Worm (Caenorhabditis elegans) whole organism, L2 larva: ENCODE results near the gene asna-1.

Experiments used
- C34F6.9 ChIP-seq: fragments of 150-350 bp; optimal IDR thresholded peaks from 2 replicates; lab custom pipeline; 2014; ENCODE audit warnings: missing biosample characterization, missing genetic modification characterization
- F13H6.1 ChIP-seq: sonication (generic microtip); optimal IDR thresholded peaks from 2 replicates; lab custom pipeline; 2016; ENCODE audit warnings: missing genetic modification characterization, missing compliant biosample characterization
- Y55F3AM.14 ChIP-seq: fragments of 200-800 bp; sonication (Bioruptor generic); optimal IDR thresholded peaks from 2 replicates; lab custom pipeline; 2018; ENCODE audit warnings: mild to moderate bottlenecking, missing genetic modification characterization, missing compliant biosample characterization
- alr-1 ChIP-seq: fragments of 150-350 bp; optimal IDR thresholded peaks from 2 replicates; lab custom pipeline; 2014; ENCODE audit warnings: missing biosample characterization, missing genetic modification characterization
- ama-1 ChIP-seq: fragments of 150-350 bp; optimal IDR thresholded peaks from 2 replicates; lab custom pipeline; 2018; ENCODE audit warnings: inconsistent platforms
- blmp-1 ChIP-seq: sonication (generic microtip); optimal IDR thresholded peaks from 2 replicates; lab custom pipeline; 2017; ENCODE audit warnings: missing genetic modification characterization, mild to moderate bottlenecking, missing compliant biosample characterization, antibody characterized with exemption, moderate library complexity; ENCODE audit not compliant: insufficient read depth
- ceh-16 ChIP-seq: fragments of 150-350 bp; optimal IDR thresholded peaks from 2 replicates; lab custom pipeline; 2014; ENCODE audit warnings: missing biosample characterization, missing genetic modification characterization
- ceh-82 ChIP-seq: fragments of 150-350 bp; optimal IDR thresholded peaks from 2 replicates; lab custom pipeline; 2014; ENCODE audit warnings: missing biosample characterization, missing genetic modification characterization
- crh-2 ChIP-seq: sonication (generic microtip); optimal IDR thresholded peaks from 2 replicates; lab custom pipeline; 2017; ENCODE audit warnings: missing biosample characterization, missing genetic modification characterization
- dmd-4 ChIP-seq: sonication (generic microtip); optimal IDR thresholded peaks from 2 replicates; lab custom pipeline; 2017; ENCODE audit warnings: missing biosample characterization, missing genetic modification characterization
- egl-27 ChIP-seq: sonication (generic microtip); optimal IDR thresholded peaks from 3 replicates; lab custom pipeline; 2017; ENCODE audit warnings: missing biosample characterization, missing genetic modification reagents, missing genetic modification characterization
- elt-1 ChIP-seq: fragments of 150-350 bp; optimal IDR thresholded peaks from 2 replicates; lab custom pipeline; 2014; ENCODE audit warnings: missing biosample characterization, missing genetic modification characterization
- fos-1 ChIP-seq: fragments of 150-350 bp; optimal IDR thresholded peaks from 2 replicates; lab custom pipeline; 2014; ENCODE audit warnings: missing biosample characterization, missing genetic modification characterization
- gmeb-1 ChIP-seq: fragments of 150-350 bp; optimal IDR thresholded peaks from 2 replicates; lab custom pipeline; 2014; ENCODE audit warnings: missing biosample characterization, missing genetic modification characterization
- lin-11 ChIP-seq: fragments of 150-350 bp; sonication (generic microtip); optimal IDR thresholded peaks from 2 replicates; lab custom pipeline; 2014; ENCODE audit warnings: missing biosample characterization, missing genetic modification characterization, inconsistent platforms, mixed read lengths
- lin-13 ChIP-seq: fragments of 150-350 bp; optimal IDR thresholded peaks from 2 replicates; lab custom pipeline; 2014; ENCODE audit warnings: missing biosample characterization, missing genetic modification reagents, missing genetic modification characterization
- lin-39 ChIP-seq: fragments of 150-350 bp; optimal IDR thresholded peaks from 2 replicates; lab custom pipeline; 2014; ENCODE audit warnings: missing biosample characterization, missing genetic modification reagents, missing genetic modification characterization
- lsy-2 ChIP-seq, 2 experiments: fragments of 150-350 bp in 1 of 2; sonication (generic microtip) in 1 of 2; optimal IDR thresholded peaks; 2 replicates each; lab custom pipeline; 2014 to 2017; ENCODE audit warnings: missing biosample characterization in 2 of 2, missing genetic modification characterization in 2 of 2
- mab-5 ChIP-seq: fragments of 150-350 bp; optimal IDR thresholded peaks from 2 replicates; lab custom pipeline; 2014; ENCODE audit warnings: missing biosample characterization, missing genetic modification characterization
- mdl-1 ChIP-seq, 2 experiments: fragments of 150-350 bp in 1 of 2; sonication (generic microtip) in 1 of 2; optimal IDR thresholded peaks; 2 replicates each; lab custom pipeline; 2017; ENCODE audit warnings: missing biosample characterization in 2 of 2, missing genetic modification characterization in 2 of 2
- nhr-10 ChIP-seq: sonication (generic microtip); optimal IDR thresholded peaks from 2 replicates; lab custom pipeline; 2017; ENCODE audit warnings: missing biosample characterization, missing genetic modification characterization
- nhr-12 ChIP-seq: fragments of 150-350 bp; optimal IDR thresholded peaks from 2 replicates; lab custom pipeline; 2014; ENCODE audit warnings: missing biosample characterization, missing genetic modification characterization
- nhr-129 ChIP-seq: fragments of 150-350 bp; optimal IDR thresholded peaks from 2 replicates; lab custom pipeline; 2014; ENCODE audit warnings: missing biosample characterization, missing genetic modification characterization
- nhr-21 ChIP-seq: fragments of 150-350 bp; optimal IDR thresholded peaks from 2 replicates; lab custom pipeline; 2014; ENCODE audit warnings: missing biosample characterization, missing genetic modification characterization
- nhr-237 ChIP-seq: fragments of 150-350 bp; optimal IDR thresholded peaks from 2 replicates; lab custom pipeline; 2014; ENCODE audit warnings: missing biosample characterization, missing genetic modification characterization
- nhr-25 ChIP-seq: fragments of 150-350 bp; sonication (generic microtip); optimal IDR thresholded peaks from 3 replicates; lab custom pipeline; 2014; ENCODE audit warnings: missing biosample characterization, missing genetic modification characterization
- nhr-6 ChIP-seq: fragments of 150-350 bp; optimal IDR thresholded peaks from 2 replicates; lab custom pipeline; 2014; ENCODE audit warnings: missing biosample characterization, missing genetic modification characterization
- nhr-77 ChIP-seq: fragments of 150-350 bp; optimal IDR thresholded peaks from 2 replicates; lab custom pipeline; 2014; ENCODE audit warnings: missing biosample characterization, missing genetic modification characterization
- peb-1 ChIP-seq: fragments of 150-350 bp; optimal IDR thresholded peaks from 2 replicates; lab custom pipeline; 2014; ENCODE audit warnings: missing biosample characterization, missing genetic modification characterization
- sem-4 ChIP-seq: fragments of 150-350 bp; optimal IDR thresholded peaks from 2 replicates; lab custom pipeline; 2014; ENCODE audit warnings: missing biosample characterization, missing genetic modification reagents, missing genetic modification characterization
- skn-1 ChIP-seq: sonication (generic microtip); optimal IDR thresholded peaks from 2 replicates; lab custom pipeline; 2017; ENCODE audit warnings: missing biosample characterization, missing genetic modification characterization
- sma-3 ChIP-seq: sonication (generic microtip); optimal IDR thresholded peaks from 2 replicates; lab custom pipeline; 2016; ENCODE audit warnings: missing genetic modification reagents, missing genetic modification characterization, missing compliant biosample characterization
- sma-9 ChIP-seq, 2 experiments: fragments of 150-350 bp in 1 of 2; sonication (generic microtip) in 1 of 2; optimal IDR thresholded peaks; 2 replicates each; lab custom pipeline; 2014 to 2016; ENCODE audit warnings: missing genetic modification characterization in 2 of 2, mild to moderate bottlenecking in 1 of 2, missing biosample characterization in 1 of 2, missing compliant biosample characterization in 1 of 2, missing genetic modification reagents in 1 of 2, moderate library complexity in 1 of 2
- snpc-4 ChIP-seq: fragments of 150-350 bp; optimal IDR thresholded peaks from 2 replicates; lab custom pipeline; 2014; ENCODE audit warnings: missing biosample characterization, missing genetic modification characterization
- unc-39 ChIP-seq: fragments of 150-350 bp; optimal IDR thresholded peaks from 2 replicates; lab custom pipeline; 2014; ENCODE audit warnings: missing biosample characterization, missing genetic modification characterization
- unc-55 ChIP-seq: fragments of 150-350 bp; sonication (generic microtip); optimal IDR thresholded peaks from 3 replicates; lab custom pipeline; 2014; ENCODE audit warnings: missing biosample characterization, missing genetic modification reagents, missing genetic modification characterization
- zag-1 ChIP-seq: fragments of 150-350 bp; optimal IDR thresholded peaks from 2 replicates; lab custom pipeline; 2014; ENCODE audit warnings: missing biosample characterization, missing genetic modification characterization
- ztf-4 ChIP-seq: fragments of 150-350 bp; optimal IDR thresholded peaks from 2 replicates; lab custom pipeline; 2014; ENCODE audit warnings: missing biosample characterization, missing genetic modification characterization

The asna-1 gene

DNA sequence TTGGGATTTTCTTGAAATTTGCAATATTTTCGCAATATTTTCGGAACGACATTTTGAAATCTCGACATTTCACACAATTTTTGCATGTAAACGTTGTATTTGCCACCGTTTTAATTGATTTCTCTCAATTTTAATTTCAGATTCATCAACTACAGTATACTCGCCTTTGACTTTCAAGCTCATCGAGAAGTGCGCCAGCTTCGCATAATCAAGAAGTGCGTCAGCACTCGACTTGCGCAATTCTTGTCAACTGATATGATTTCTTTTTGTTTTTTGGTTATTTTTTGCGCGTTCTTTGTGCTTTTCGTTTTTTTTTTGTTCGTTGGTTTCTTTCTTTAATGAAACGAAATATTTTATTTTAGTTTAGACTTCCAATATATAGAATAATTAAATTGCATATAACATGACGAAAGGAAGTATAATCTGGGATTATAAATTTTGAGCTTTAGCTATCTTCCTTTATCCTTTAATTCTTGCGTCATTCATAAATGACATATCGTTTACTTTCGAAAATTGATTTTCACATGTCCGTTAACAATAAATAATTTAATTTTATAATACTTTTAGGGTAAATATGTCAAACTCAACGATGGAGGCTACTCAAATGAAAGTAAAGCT is 7.6 kb upstream of the asna-1 start, which contains the start of gene famh-136:
Gene famh-136, plus strand, starts transcription at position 568 of the 618 bp plus-strand sequence.
- no peak for TF ChIP-seq ceh-16
- peak; percentile 69 for TF ChIP-seq mab-5 (tag; lab: Kevin White, UChicago)
- peak; percentile 66 for TF ChIP-seq ztf-4 (tag; lab: Kevin White, UChicago)
- TF ChIP-seq alr-1 (tag; lab: Kevin White, UChicago), result no peak
- peak; percentile 81 for TF ChIP-seq lin-13 (GFP tag; lab: Kevin White, UChicago)
- TF ChIP-seq unc-39 (tag; lab: Kevin White, UChicago), result no peak
- no peak for TF ChIP-seq peb-1 (tag; lab: Kevin White, UChicago)
- peak; percentile 33 for TF ChIP-seq skn-1
- no peak for TF ChIP-seq lin-39 (tag; lab: Kevin White, UChicago)
- peak; percentile 19 for TF ChIP-seq snpc-4 (tag; lab: Kevin White, UChicago)
- peak; percentile 66 for TF ChIP-seq F13H6.1 (tag; lab: Kevin White, UChicago)
- no peak for TF ChIP-seq elt-1
- peak; percentile 4 for TF ChIP-seq zag-1
- TF ChIP-seq lin-11 (tag; lab: Kevin White, UChicago), result no peak
- TF ChIP-seq C34F6.9 (tag; lab: Kevin White, UChicago), result peak; percentile 95
- TF ChIP-seq nhr-6 (tag; lab: Kevin White, UChicago), result peak; percentile 72
- peak; percentile 34 for TF ChIP-seq nhr-77 (tag; lab: Kevin White, UChicago)
- peak; percentile 77 for TF ChIP-seq nhr-25
- no peak for TF ChIP-seq nhr-12 (tag; lab: Kevin White, UChicago)
- TF ChIP-seq ceh-82 (tag; lab: Kevin White, UChicago), result peak; percentile 39
- TF ChIP-seq sma-3 (GFP tag; lab: Kevin White, UChicago), result peak; percentile 87
- peak in 1 of 2 experiments; percentile 5 for TF ChIP-seq mdl-1 (tag; optimal IDR thresholded peaks at IDR 0.05; lab: Kevin White, UChicago)
- TF ChIP-seq fos-1 (tag; lab: Kevin White, UChicago), result peak; percentile 87
- TF ChIP-seq nhr-21 (tag; lab: Kevin White, UChicago), result peak; percentile 76
- TF ChIP-seq dmd-4, result no peak
- TF ChIP-seq egl-27 (tag; lab: Kevin White, UChicago), result peak; percentile 11
- peak; percentile 77 for TF ChIP-seq sma-9 (GFP tag; optimal IDR thresholded peaks at IDR 0.05; lab: Kevin White, UChicago)
- TF ChIP-seq sma-9 (tag; optimal IDR thresholded peaks at IDR 0.05; lab: Kevin White, UChicago), result no peak
- peak; percentile 91 for TF ChIP-seq gmeb-1 (tag; lab: Kevin White, UChicago)
- no peak for TF ChIP-seq nhr-10 (tag; lab: Kevin White, UChicago)
- peak; percentile 13 for TF ChIP-seq blmp-1 (tag; lab: Kevin White, UChicago)
- TF ChIP-seq unc-55 (GFP tag; lab: Kevin White, UChicago), result peak; percentile 80
- peak; percentile 88 for TF ChIP-seq nhr-129
- peak; percentile 90 for TF ChIP-seq Y55F3AM.14 (GFP tag; lab: Kevin White, UChicago)
- TF ChIP-seq sem-4 (tag; lab: Kevin White, UChicago), result peak; percentile 85
- TF ChIP-seq crh-2 (tag; lab: Kevin White, UChicago), result peak; percentile 91
- peak; percentile 81 to 96 for TF ChIP-seq lsy-2 (tag; optimal IDR thresholded peaks at IDR 0.05; lab: Kevin White, UChicago)

ce11 chrIII:8888956-8889355 is 5.9 kb upstream of the asna-1 start, which contains the start of gene ZK637.14:
TSS of gene ZK637.14 (minus strand) at chrIII:8889156.
- TF ChIP-seq crh-2 (tag; lab: Kevin White, UChicago) (peak; percentile 89), sma-9 (GFP tag; optimal IDR thresholded peaks at IDR 0.05; lab: Kevin White, UChicago) (peak; percentile 15), sma-9 (tag; optimal IDR thresholded peaks at IDR 0.05; lab: Kevin White, UChicago) (no peak), lin-11 (tag; lab: Kevin White, UChicago) (peak; percentile 39), unc-39 (tag; lab: Kevin White, UChicago) (no peak), sem-4 (tag; lab: Kevin White, UChicago) (no peak), sma-3 (GFP tag; lab: Kevin White, UChicago) (peak; percentile 16), unc-55 (GFP tag; lab: Kevin White, UChicago) (peak; percentile 61), nhr-21 (tag; lab: Kevin White, UChicago) (peak; percentile 23), nhr-6 (tag; lab: Kevin White, UChicago) (peak; percentile 9), C34F6.9 (tag; lab: Kevin White, UChicago) (peak; percentile 93), gmeb-1 (tag; lab: Kevin White, UChicago) (peak; percentile 49), nhr-129 (peak; percentile 71), zag-1 (no peak), nhr-237 (tag; lab: Kevin White, UChicago) (no peak), fos-1 (tag; lab: Kevin White, UChicago) (peak; percentile 95), lsy-2 (tag; optimal IDR thresholded peaks at IDR 0.05; lab: Kevin White, UChicago) (peak; percentile 45 to 76), blmp-1 (tag; lab: Kevin White, UChicago) (no peak), skn-1 (peak; percentile 73), nhr-25 (peak; percentile 3), ama-1 (lab: Kevin White, UChicago) (peak; percentile 2), peb-1 (tag; lab: Kevin White, UChicago) (no peak)
